Worm (Caenorhabditis elegans) whole organism, L2 larva: ENCODE measurements around the gene R10E4.1.

Experiments used
- C34F6.9 ChIP-seq: fragments of 150-350 bp; optimal IDR thresholded peaks from 2 replicates; lab custom pipeline; 2014; ENCODE audit warnings: missing biosample characterization, missing genetic modification characterization
- F13H6.1 ChIP-seq: sonication (generic microtip); optimal IDR thresholded peaks from 2 replicates; lab custom pipeline; 2016; ENCODE audit warnings: missing genetic modification characterization, missing compliant biosample characterization
- R02D3.7 ChIP-seq: fragments of 150-350 bp; optimal IDR thresholded peaks from 2 replicates; lab custom pipeline; 2014; ENCODE audit warnings: missing biosample characterization, missing genetic modification characterization
- Y55F3AM.14 ChIP-seq: fragments of 200-800 bp; sonication (Bioruptor generic); optimal IDR thresholded peaks from 2 replicates; lab custom pipeline; 2018; ENCODE audit warnings: mild to moderate bottlenecking, missing genetic modification characterization, missing compliant biosample characterization
- ZK546.5 ChIP-seq: sonication (generic microtip); optimal IDR thresholded peaks from 2 replicates; lab custom pipeline; 2017; ENCODE audit warnings: missing biosample characterization, missing genetic modification characterization
- alr-1 ChIP-seq: fragments of 150-350 bp; optimal IDR thresholded peaks from 2 replicates; lab custom pipeline; 2014; ENCODE audit warnings: missing biosample characterization, missing genetic modification characterization
- aly-2 ChIP-seq: fragments of 150-350 bp; optimal IDR thresholded peaks from 2 replicates; lab custom pipeline; 2014; ENCODE audit warnings: missing biosample characterization, missing genetic modification characterization
- ama-1 ChIP-seq: fragments of 150-350 bp; optimal IDR thresholded peaks from 2 replicates; lab custom pipeline; 2018; ENCODE audit warnings: inconsistent platforms
- blmp-1 ChIP-seq: sonication (generic microtip); optimal IDR thresholded peaks from 2 replicates; lab custom pipeline; 2017; ENCODE audit warnings: missing genetic modification characterization, mild to moderate bottlenecking, missing compliant biosample characterization, antibody characterized with exemption, moderate library complexity; ENCODE audit not compliant: insufficient read depth
- ceh-16 ChIP-seq: fragments of 150-350 bp; optimal IDR thresholded peaks from 2 replicates; lab custom pipeline; 2014; ENCODE audit warnings: missing biosample characterization, missing genetic modification characterization
- ceh-82 ChIP-seq: fragments of 150-350 bp; optimal IDR thresholded peaks from 2 replicates; lab custom pipeline; 2014; ENCODE audit warnings: missing biosample characterization, missing genetic modification characterization
- crh-2 ChIP-seq: sonication (generic microtip); optimal IDR thresholded peaks from 2 replicates; lab custom pipeline; 2017; ENCODE audit warnings: missing biosample characterization, missing genetic modification characterization
- dmd-4 ChIP-seq: sonication (generic microtip); optimal IDR thresholded peaks from 2 replicates; lab custom pipeline; 2017; ENCODE audit warnings: missing biosample characterization, missing genetic modification characterization
- egl-27 ChIP-seq: sonication (generic microtip); optimal IDR thresholded peaks from 3 replicates; lab custom pipeline; 2017; ENCODE audit warnings: missing biosample characterization, missing genetic modification reagents, missing genetic modification characterization
- elt-1 ChIP-seq: fragments of 150-350 bp; optimal IDR thresholded peaks from 2 replicates; lab custom pipeline; 2014; ENCODE audit warnings: missing biosample characterization, missing genetic modification characterization
- elt-3 ChIP-seq: sonication (generic microtip); optimal IDR thresholded peaks from 2 replicates; lab custom pipeline; 2017; ENCODE audit warnings: missing biosample characterization, missing genetic modification characterization
- fos-1 ChIP-seq: fragments of 150-350 bp; optimal IDR thresholded peaks from 2 replicates; lab custom pipeline; 2014; ENCODE audit warnings: missing biosample characterization, missing genetic modification characterization
- gmeb-1 ChIP-seq: fragments of 150-350 bp; optimal IDR thresholded peaks from 2 replicates; lab custom pipeline; 2014; ENCODE audit warnings: missing biosample characterization, missing genetic modification characterization
- lin-11 ChIP-seq: fragments of 150-350 bp; sonication (generic microtip); optimal IDR thresholded peaks from 2 replicates; lab custom pipeline; 2014; ENCODE audit warnings: missing biosample characterization, missing genetic modification characterization, inconsistent platforms, mixed read lengths
- lin-13 ChIP-seq: fragments of 150-350 bp; optimal IDR thresholded peaks from 2 replicates; lab custom pipeline; 2014; ENCODE audit warnings: missing biosample characterization, missing genetic modification reagents, missing genetic modification characterization
- lin-39 ChIP-seq: fragments of 150-350 bp; optimal IDR thresholded peaks from 2 replicates; lab custom pipeline; 2014; ENCODE audit warnings: missing biosample characterization, missing genetic modification reagents, missing genetic modification characterization
- lsy-2 ChIP-seq, 2 experiments: fragments of 150-350 bp in 1 of 2; sonication (generic microtip) in 1 of 2; optimal IDR thresholded peaks; 2 replicates each; lab custom pipeline; 2014 to 2017; ENCODE audit warnings: missing biosample characterization in 2 of 2, missing genetic modification characterization in 2 of 2
- mab-5 ChIP-seq: fragments of 150-350 bp; optimal IDR thresholded peaks from 2 replicates; lab custom pipeline; 2014; ENCODE audit warnings: missing biosample characterization, missing genetic modification characterization
- mbf-1 ChIP-seq: sonication (generic microtip); optimal IDR thresholded peaks from 2 replicates; lab custom pipeline; 2017; ENCODE audit warnings: missing biosample characterization, missing genetic modification characterization
- mdl-1 ChIP-seq, 2 experiments: fragments of 150-350 bp in 1 of 2; sonication (generic microtip) in 1 of 2; optimal IDR thresholded peaks; 2 replicates each; lab custom pipeline; 2017; ENCODE audit warnings: missing biosample characterization in 2 of 2, missing genetic modification characterization in 2 of 2
- nhr-10 ChIP-seq: sonication (generic microtip); optimal IDR thresholded peaks from 2 replicates; lab custom pipeline; 2017; ENCODE audit warnings: missing biosample characterization, missing genetic modification characterization
- nhr-11 ChIP-seq: fragments of 150-350 bp; optimal IDR thresholded peaks from 2 replicates; lab custom pipeline; 2014; ENCODE audit warnings: missing biosample characterization, missing genetic modification characterization
- nhr-12 ChIP-seq: fragments of 150-350 bp; optimal IDR thresholded peaks from 2 replicates; lab custom pipeline; 2014; ENCODE audit warnings: missing biosample characterization, missing genetic modification characterization
- nhr-129 ChIP-seq: fragments of 150-350 bp; optimal IDR thresholded peaks from 2 replicates; lab custom pipeline; 2014; ENCODE audit warnings: missing biosample characterization, missing genetic modification characterization
- nhr-21 ChIP-seq: fragments of 150-350 bp; optimal IDR thresholded peaks from 2 replicates; lab custom pipeline; 2014; ENCODE audit warnings: missing biosample characterization, missing genetic modification characterization
- nhr-23 ChIP-seq: fragments of 150-350 bp; optimal IDR thresholded peaks from 2 replicates; lab custom pipeline; 2014; ENCODE audit warnings: missing biosample characterization, missing genetic modification reagents, missing genetic modification characterization
- nhr-237 ChIP-seq: fragments of 150-350 bp; optimal IDR thresholded peaks from 2 replicates; lab custom pipeline; 2014; ENCODE audit warnings: missing biosample characterization, missing genetic modification characterization
- nhr-25 ChIP-seq: fragments of 150-350 bp; sonication (generic microtip); optimal IDR thresholded peaks from 3 replicates; lab custom pipeline; 2014; ENCODE audit warnings: missing biosample characterization, missing genetic modification characterization
- nhr-6 ChIP-seq: fragments of 150-350 bp; optimal IDR thresholded peaks from 2 replicates; lab custom pipeline; 2014; ENCODE audit warnings: missing biosample characterization, missing genetic modification characterization
- nhr-77 ChIP-seq: fragments of 150-350 bp; optimal IDR thresholded peaks from 2 replicates; lab custom pipeline; 2014; ENCODE audit warnings: missing biosample characterization, missing genetic modification characterization
- peb-1 ChIP-seq: fragments of 150-350 bp; optimal IDR thresholded peaks from 2 replicates; lab custom pipeline; 2014; ENCODE audit warnings: missing biosample characterization, missing genetic modification characterization
- sem-4 ChIP-seq: fragments of 150-350 bp; optimal IDR thresholded peaks from 2 replicates; lab custom pipeline; 2014; ENCODE audit warnings: missing biosample characterization, missing genetic modification reagents, missing genetic modification characterization
- skn-1 ChIP-seq: sonication (generic microtip); optimal IDR thresholded peaks from 2 replicates; lab custom pipeline; 2017; ENCODE audit warnings: missing biosample characterization, missing genetic modification characterization
- sma-3 ChIP-seq: sonication (generic microtip); optimal IDR thresholded peaks from 2 replicates; lab custom pipeline; 2016; ENCODE audit warnings: missing genetic modification reagents, missing genetic modification characterization, missing compliant biosample characterization
- sma-9 ChIP-seq, 2 experiments: fragments of 150-350 bp in 1 of 2; sonication (generic microtip) in 1 of 2; optimal IDR thresholded peaks; 2 replicates each; lab custom pipeline; 2014 to 2016; ENCODE audit warnings: missing genetic modification characterization in 2 of 2, mild to moderate bottlenecking in 1 of 2, missing biosample characterization in 1 of 2, missing compliant biosample characterization in 1 of 2, missing genetic modification reagents in 1 of 2, moderate library complexity in 1 of 2
- snpc-4 ChIP-seq: fragments of 150-350 bp; optimal IDR thresholded peaks from 2 replicates; lab custom pipeline; 2014; ENCODE audit warnings: missing biosample characterization, missing genetic modification characterization
- unc-39 ChIP-seq: fragments of 150-350 bp; optimal IDR thresholded peaks from 2 replicates; lab custom pipeline; 2014; ENCODE audit warnings: missing biosample characterization, missing genetic modification characterization
- unc-55 ChIP-seq: fragments of 150-350 bp; sonication (generic microtip); optimal IDR thresholded peaks from 3 replicates; lab custom pipeline; 2014; ENCODE audit warnings: missing biosample characterization, missing genetic modification reagents, missing genetic modification characterization
- unc-62 ChIP-seq: fragments of 150-350 bp; optimal IDR thresholded peaks from 2 replicates; lab custom pipeline; 2014; ENCODE audit warnings: missing biosample characterization, missing genetic modification reagents, missing genetic modification characterization
- zag-1 ChIP-seq: fragments of 150-350 bp; optimal IDR thresholded peaks from 2 replicates; lab custom pipeline; 2014; ENCODE audit warnings: missing biosample characterization, missing genetic modification characterization
- ztf-1 ChIP-seq: fragments of 200-800 bp; sonication (Bioruptor generic); conservative IDR thresholded peaks from 2 replicates; pipeline ENCODE4 v1.3.6; 2022; ENCODE audit warnings: missing genetic modification characterization, missing compliant biosample characterization
- ztf-11 ChIP-seq: sonication (generic microtip); optimal IDR thresholded peaks from 2 replicates; lab custom pipeline; 2017; ENCODE audit warnings: missing biosample characterization, missing genetic modification characterization
- ztf-4 ChIP-seq: fragments of 150-350 bp; optimal IDR thresholded peaks from 2 replicates; lab custom pipeline; 2014; ENCODE audit warnings: missing biosample characterization, missing genetic modification characterization

Gene R10E4.1

ce11 chrIII:4269220-4269935 is at the start of gene R10E4.1, which contains the start of gene sftb-1:
Gene R10E4.1 (plus strand): TSS chrIII:4269743.
Gene sftb-1 (minus strand): TSS chrIII:4269270.
- TF ChIP-seq nhr-23 (tag; lab: Kevin White, UChicago) (no peak), mbf-1 (tag; lab: Kevin White, UChicago) (no peak), Y55F3AM.14 (GFP tag; lab: Kevin White, UChicago) (no peak), mab-5 (tag; lab: Kevin White, UChicago) (peak; percentile 34), snpc-4 (tag; lab: Kevin White, UChicago) (no peak), ztf-11 (tag; lab: Kevin White, UChicago) (no peak), lin-13 (GFP tag; lab: Kevin White, UChicago) (peak; percentile 42), zag-1 (no peak), gmeb-1 (tag; lab: Kevin White, UChicago) (peak; percentile 84), alr-1 (tag; lab: Kevin White, UChicago) (no peak), ama-1 (peak; percentile 32), ZK546.5 (tag; lab: Kevin White, UChicago) (no peak), skn-1 (tag; lab: Kevin White, UChicago) (no peak), nhr-6 (no peak), nhr-12 (tag; lab: Kevin White, UChicago) (no peak), fos-1 (peak; percentile 48), R02D3.7 (tag; lab: Kevin White, UChicago) (no peak), crh-2 (peak; percentile 78), sma-3 (peak; percentile 66), ceh-16 (tag; lab: Kevin White, UChicago) (no peak), lsy-2 (tag; optimal IDR thresholded peaks at IDR 0.05; lab: Kevin White, UChicago) (peak; percentile 77 to 89), nhr-129 (peak; percentile 42), nhr-77 (tag; lab: Kevin White, UChicago) (no peak), ceh-82 (no peak), ztf-1 (GFP tag; lab: Robert Waterston, UW) (no peak), ztf-4 (tag; lab: Kevin White, UChicago) (no peak), elt-3 (tag; lab: Kevin White, UChicago) (no peak), sem-4 (tag; lab: Kevin White, UChicago) (peak; percentile 25), nhr-25 (tag; lab: Kevin White, UChicago) (peak; percentile 75), egl-27 (tag; lab: Kevin White, UChicago) (no peak), sma-9 (GFP tag; optimal IDR thresholded peaks at IDR 0.05; lab: Kevin White, UChicago) (peak; percentile 83), sma-9 (tag; optimal IDR thresholded peaks at IDR 0.05; lab: Kevin White, UChicago) (no peak), unc-55 (GFP tag; lab: Kevin White, UChicago) (peak; percentile 82), unc-62 (GFP tag; lab: Kevin White, UChicago) (no peak), peb-1 (tag; lab: Kevin White, UChicago) (no peak), nhr-11 (tag; lab: Kevin White, UChicago) (no peak), blmp-1 (tag; lab: Kevin White, UChicago) (no peak), nhr-10 (tag; lab: Kevin White, UChicago) (no peak), nhr-237 (no peak), aly-2 (tag; lab: Kevin White, UChicago) (no peak), C34F6.9 (tag; lab: Kevin White, UChicago) (peak; percentile 78), F13H6.1 (tag; lab: Kevin White, UChicago) (peak; percentile 69), elt-1 (tag; lab: Kevin White, UChicago) (no peak), lin-11 (tag; lab: Kevin White, UChicago) (peak; percentile 19), lin-39 (no peak), dmd-4 (tag; lab: Kevin White, UChicago) (no peak), mdl-1 (tag; optimal IDR thresholded peaks at IDR 0.05; lab: Kevin White, UChicago) (no peak), unc-39 (no peak), nhr-21 (tag; lab: Kevin White, UChicago) (peak; percentile 49)
